Worm (Caenorhabditis elegans) whole organism, L1 larva: ENCODE results near the gene Y66C5A.1.

Experiments used
- F16B12.6 ChIP-seq: fragments of 150-350 bp; optimal IDR thresholded peaks from 2 replicates; lab custom pipeline; 2014; ENCODE audit warnings: missing biosample characterization, missing genetic modification characterization
- alr-1 ChIP-seq: fragments of 200-800 bp; sonication (Bioruptor generic); optimal IDR thresholded peaks from 2 replicates; lab custom pipeline; 2018; ENCODE audit warnings: borderline replicate concordance, mild to moderate bottlenecking, missing genetic modification characterization, missing compliant biosample characterization
- ceh-82 ChIP-seq, 3 experiments: fragments of 150-350 bp in 1 of 3; sonication (generic microtip) in 2 of 3; optimal IDR thresholded peaks; 2 replicates each; lab custom pipeline; 2014 to 2017; ENCODE audit warnings: missing biosample characterization in 3 of 3, missing genetic modification characterization in 3 of 3
- dpl-1 ChIP-seq, 3 experiments: fragments of 150-350 bp in 2 of 3; sonication (generic microtip) in 1 of 3; optimal IDR thresholded peaks; 2 replicates each; lab custom pipeline; 2014 to 2017; ENCODE audit warnings: missing biosample characterization in 3 of 3, missing genetic modification characterization in 3 of 3, missing genetic modification reagents in 3 of 3
- fkh-10 ChIP-seq: sonication (generic microtip); optimal IDR thresholded peaks from 2 replicates; lab custom pipeline; 2017; ENCODE audit warnings: missing biosample characterization, missing genetic modification reagents, missing genetic modification characterization
- lin-15B ChIP-seq: fragments of 150-350 bp; sonication (generic microtip); optimal IDR thresholded peaks from 3 replicates; lab custom pipeline; 2014; ENCODE audit warnings: missing biosample characterization, missing genetic modification characterization
- lin-39 ChIP-seq: fragments of 150-350 bp; optimal IDR thresholded peaks from 2 replicates; lab custom pipeline; 2014; ENCODE audit warnings: missing biosample characterization, missing genetic modification reagents, missing genetic modification characterization
- mdl-1 ChIP-seq, 2 experiments: fragments of 150-350 bp; optimal IDR thresholded peaks; 2 replicates each; lab custom pipeline; 2014 to 2017; ENCODE audit warnings: missing biosample characterization in 2 of 2, missing genetic modification characterization in 2 of 2, inconsistent platforms in 1 of 2
- nhr-11 ChIP-seq: fragments of 150-350 bp; optimal IDR thresholded peaks from 2 replicates; lab custom pipeline; 2014; ENCODE audit warnings: missing biosample characterization, missing genetic modification characterization
- pqm-1 ChIP-seq: sonication (generic microtip); optimal IDR thresholded peaks from 3 replicates; lab custom pipeline; 2017; ENCODE audit warnings: missing biosample characterization, missing genetic modification characterization
- skn-1 ChIP-seq: fragments of 150-350 bp; optimal IDR thresholded peaks from 2 replicates; lab custom pipeline; 2014; ENCODE audit warnings: missing biosample characterization, missing genetic modification characterization
- unc-130 ChIP-seq: fragments of 150-350 bp; optimal IDR thresholded peaks from 2 replicates; lab custom pipeline; 2017; ENCODE audit warnings: missing biosample characterization, missing genetic modification characterization, inconsistent platforms

- TF ChIP-seq mdl-1 (tag; optimal IDR thresholded peaks at IDR 0.05; lab: Kevin White, UChicago) (no peak), lin-15B (tag; lab: Kevin White, UChicago) (no peak), dpl-1 (GFP tag; optimal IDR thresholded peaks at IDR 0.05; lab: Kevin White, UChicago) (no peak), lin-39 (tag; lab: Kevin White, UChicago) (no peak), pqm-1 (tag; lab: Kevin White, UChicago) (no peak), nhr-11 (no peak), F16B12.6 (tag; lab: Kevin White, UChicago) (no peak), skn-1 (no peak), alr-1 (tag; lab: Kevin White, UChicago) (no peak), ceh-82 (tag; optimal IDR thresholded peaks at IDR 0.05; lab: Kevin White, UChicago) (no peak), fkh-10 (GFP tag; lab: Kevin White, UChicago) (no peak), unc-130 (tag; lab: Kevin White, UChicago) (no peak)
Observed at ce11 chrX:14405817-14406216, 49.5 kb downstream of the Y66C5A.1 start, which contains the start of gene frpr-17.
